Worm (Caenorhabditis elegans): ENCODE measurements around the gene F44E2.9.

Gene F44E2.9

ce11 chrIII:8850482-8851047 is at the start of gene F44E2.9 (continued):
- TF ChIP-seq zip-11 (GFP tag; IDR thresholded peaks at IDR 0.05) (no peak), F26F4.8 (GFP tag; conservative IDR thresholded peaks at IDR 0.05) (no peak), nhr-77 (tag; optimal IDR thresholded peaks at IDR 0.05) (no peak)

ce11 chrIII:8899767-8900166 is 49.4 kb upstream of the F44E2.9 start:
- TF ChIP-seq F37D6.2 (tag; optimal IDR thresholded peaks at IDR 0.05): peak; percentile 17
- TF ChIP-seq hif-1 (tag; optimal IDR thresholded peaks at IDR 0.05): peak in 1 of 2 experiments; percentile 8
- no peak for TF ChIP-seq mdl-1 (tag; optimal IDR thresholded peaks at IDR 0.05)
- no peak for TF ChIP-seq F44E2.7 (GFP tag; IDR thresholded peaks at IDR 0.05)
- TF ChIP-seq nhr-11 (tag; optimal IDR thresholded peaks at IDR 0.05): no peak
- no peak for TF ChIP-seq nhr-25 (tag; optimal IDR thresholded peaks at IDR 0.05; ENCODE audit: borderline replicate concordance, insufficient read depth)
- TF ChIP-seq jun-1 (tag; optimal IDR thresholded peaks at IDR 0.05): no peak
- no peak for TF ChIP-seq saeg-2 (GFP tag; IDR thresholded peaks at IDR 0.05)
- TF ChIP-seq Y48G9A.11 (GFP tag; IDR thresholded peaks at IDR 0.05): peak; percentile 76
- peak; percentile 6 for TF ChIP-seq dve-1 (tag; optimal IDR thresholded peaks at IDR 0.05; ENCODE audit: insufficient read depth)
- TF ChIP-seq unc-130 (GFP tag; optimal IDR thresholded peaks at IDR 0.05): no peak
- peak; percentile 86 for TF ChIP-seq T20F7.1 (GFP tag; optimal IDR thresholded peaks at IDR 0.05)
- TF ChIP-seq nhr-48 (tag; optimal IDR thresholded peaks at IDR 0.05): no peak
- no peak for TF ChIP-seq spr-3 (GFP tag; optimal IDR thresholded peaks at IDR 0.05)
- TF ChIP-seq zip-11 (GFP tag; IDR thresholded peaks at IDR 0.05): no peak
- TF ChIP-seq F49E8.2 (tag; optimal IDR thresholded peaks at IDR 0.05; ENCODE audit: borderline replicate concordance): peak; percentile 10
- no peak for TF ChIP-seq ctbp-1 (GFP tag; IDR thresholded peaks at IDR 0.05)
- TF ChIP-seq ztf-11 (tag; optimal IDR thresholded peaks at IDR 0.05): no peak
- TF ChIP-seq mdt-29 (GFP tag; IDR thresholded peaks at IDR 0.05): no peak
- TF ChIP-seq daf-16 (GFP tag; optimal IDR thresholded peaks at IDR 0.05): no peak
- TF ChIP-seq daf-16 (tag; optimal IDR thresholded peaks at IDR 0.05): no peak
- TF ChIP-seq vab-7 (GFP tag; IDR thresholded peaks at IDR 0.05): no peak
- no peak for TF ChIP-seq nhr-10 (tag; optimal IDR thresholded peaks at IDR 0.05)
- TF ChIP-seq dmd-6 (GFP tag; IDR thresholded peaks at IDR 0.05): no peak
- TF ChIP-seq set-16 (GFP tag; IDR thresholded peaks at IDR 0.05): no peak
- TF ChIP-seq lsy-2 (tag; optimal IDR thresholded peaks at IDR 0.05): peak in 1 of 2 experiments; percentile 82
- TF ChIP-seq hlh-30 (tag; optimal IDR thresholded peaks at IDR 0.05; ENCODE audit: insufficient read depth): peak; percentile 13
- no peak for TF ChIP-seq attf-4 (tag; optimal IDR thresholded peaks at IDR 0.05)
- TF ChIP-seq F10B5.3 (tag; optimal IDR thresholded peaks at IDR 0.05): no peak
- no peak for TF ChIP-seq nhr-42 (GFP tag; IDR thresholded peaks at IDR 0.05)
- TF ChIP-seq madf-9 (GFP tag; conservative IDR thresholded peaks at IDR 0.05): no peak
- peak; percentile 53 for TF ChIP-seq dpl-1 (GFP tag; optimal IDR thresholded peaks at IDR 0.05)
- TF ChIP-seq lin-1 (GFP tag; IDR thresholded peaks at IDR 0.05): no peak
- TF ChIP-seq lin-39 (tag; optimal IDR thresholded peaks at IDR 0.05): no peak
- TF ChIP-seq nhr-28 (tag; optimal IDR thresholded peaks at IDR 0.05): no peak
- no peak for TF ChIP-seq nhr-76 (tag; optimal IDR thresholded peaks at IDR 0.05)
- TF ChIP-seq mep-1 (tag; optimal IDR thresholded peaks at IDR 0.05): peak; percentile 1
- TF ChIP-seq ceh-32 (tag; optimal IDR thresholded peaks at IDR 0.05; ENCODE audit: poor library complexity): no peak
- TF ChIP-seq lin-38 (GFP tag; IDR thresholded peaks at IDR 0.05): 0 out of 2 replicates have a peak, but pooled peaks have one; percentile 26
- TF ChIP-seq lin-15B (tag; optimal IDR thresholded peaks at IDR 0.05): no peak
- peak in 1 of 2 experiments; percentile 91 for TF ChIP-seq unc-62 (GFP tag; optimal IDR thresholded peaks at IDR 0.05 in 1 of 2)
- no peak for TF ChIP-seq unc-62 (tag; optimal IDR thresholded peaks at IDR 0.05)
- TF ChIP-seq snpc-1.2 (GFP tag; IDR thresholded peaks at IDR 0.05): no peak
- no peak for TF ChIP-seq ceh-20 (GFP tag; IDR thresholded peaks at IDR 0.05)
- TF ChIP-seq nhr-102 (tag; optimal IDR thresholded peaks at IDR 0.05): no peak
- TF ChIP-seq daf-19 (GFP tag; conservative IDR thresholded peaks at IDR 0.05): no peak
- TF ChIP-seq F26F4.8 (GFP tag; conservative IDR thresholded peaks at IDR 0.05): no peak
- TF ChIP-seq spr-1 (tag; optimal IDR thresholded peaks at IDR 0.05): no peak
